Worm (Caenorhabditis elegans) whole organism, early embryonic: ENCODE results near the gene R102.6.

Source experiments
- B0310.2 ChIP-seq: sonication (generic microtip); optimal IDR thresholded peaks from 2 replicates; lab custom pipeline; 2016; ENCODE audit warnings: mild to moderate bottlenecking, missing genetic modification characterization, missing compliant biosample characterization
- F13C5.2 ChIP-seq: sonication (generic microtip); optimal IDR thresholded peaks from 2 replicates; lab custom pipeline; 2017; ENCODE audit warnings: mild to moderate bottlenecking, missing genetic modification characterization, inconsistent platforms, missing compliant biosample characterization
- aly-1 ChIP-seq: sonication (generic microtip); optimal IDR thresholded peaks from 2 replicates; lab custom pipeline; 2016; ENCODE audit warnings: missing genetic modification characterization, missing compliant biosample characterization
- ama-1 ChIP-seq: fragments of 150-350 bp; optimal IDR thresholded peaks from 2 replicates; lab custom pipeline; 2014
- ceh-13 ChIP-seq: fragments of 200-800 bp; sonication (Bioruptor generic); optimal IDR thresholded peaks from 2 replicates; lab custom pipeline; 2018; ENCODE audit warnings: mild to moderate bottlenecking, missing genetic modification characterization, missing compliant biosample characterization
- ceh-36 ChIP-seq: sonication (generic microtip); optimal IDR thresholded peaks from 2 replicates; lab custom pipeline; 2016; ENCODE audit warnings: missing genetic modification characterization, inconsistent platforms, missing compliant biosample characterization
- ets-7 ChIP-seq: sonication (generic microtip); optimal IDR thresholded peaks from 2 replicates; lab custom pipeline; 2016; ENCODE audit warnings: missing genotype, missing genetic modification characterization, missing compliant biosample characterization
- flt-1 ChIP-seq: fragments of 200-800 bp; sonication (Bioruptor generic); IDR thresholded peaks from 2 replicates; pipeline ENCODE4 v1.3.6; 2022; ENCODE audit warnings: missing genetic modification characterization, missing compliant biosample characterization
- hmbx-1 ChIP-seq: sonication (generic microtip); optimal IDR thresholded peaks from 2 replicates; lab custom pipeline; 2016; ENCODE audit warnings: mild to moderate bottlenecking, missing genetic modification characterization, missing compliant biosample characterization
- hmg-4 ChIP-seq: fragments of 200-800 bp; sonication (Bioruptor generic); optimal IDR thresholded peaks from 2 replicates; lab custom pipeline; 2018; ENCODE audit warnings: mild to moderate bottlenecking, missing genetic modification characterization, missing compliant biosample characterization
- hnd-1 ChIP-seq: sonication (generic microtip); optimal IDR thresholded peaks from 2 replicates; lab custom pipeline; 2016; ENCODE audit warnings: missing genetic modification characterization, missing compliant biosample characterization
- pes-1 ChIP-seq: fragments of 200-800 bp; sonication (Bioruptor generic); IDR thresholded peaks from 2 replicates; pipeline ENCODE4 v1.3.6; 2022; ENCODE audit warnings: missing genetic modification reagents, missing genetic modification characterization, missing compliant biosample characterization
- scrt-1 ChIP-seq: fragments of 200-800 bp; sonication (Bioruptor generic); IDR thresholded peaks from 2 replicates; pipeline ENCODE4 v1.3.6; 2022; ENCODE audit warnings: missing genetic modification characterization, missing compliant biosample characterization
- sea-1 ChIP-seq: fragments of 200-800 bp; sonication (Bioruptor generic); conservative IDR thresholded peaks from 2 replicates; pipeline ENCODE4 v1.3.6; 2022; ENCODE audit warnings: missing genetic modification characterization, missing compliant biosample characterization
- tbx-11 ChIP-seq: fragments of 200-800 bp; sonication (Bioruptor generic); IDR thresholded peaks from 2 replicates; pipeline ENCODE4 v1.3.6; 2022; ENCODE audit warnings: missing genetic modification characterization, missing compliant biosample characterization
- tbx-37 ChIP-seq: fragments of 200-800 bp; sonication (Bioruptor generic); conservative IDR thresholded peaks from 2 replicates; pipeline ENCODE4 v1.3.6; 2022; ENCODE audit warnings: missing genetic modification reagents, missing genetic modification characterization, missing compliant biosample characterization
- tra-4 ChIP-seq: sonication (generic microtip); optimal IDR thresholded peaks from 2 replicates; lab custom pipeline; 2017; ENCODE audit warnings: missing genetic modification characterization, missing compliant biosample characterization

Gene R102.6

ce11 chrIV:10734527-10735436 is 28.8 kb upstream of the R102.6 start, which contains the start of the genes orc-5 and cyb-1:
TSS of gene orc-5 (minus strand) at chrIV:10734588.
TSS of gene cyb-1 (plus strand) at chrIV:10735216.
- TF ChIP-seq tra-4 (tag; lab: Kevin White, UChicago) (no peak), ceh-13 (GFP tag; lab: Kevin White, UChicago) (no peak), pes-1 (no peak), tbx-11 (GFP tag; lab: Robert Waterston, UW) (no peak), hmbx-1 (no peak), aly-1 (tag; lab: Kevin White, UChicago) (no peak), hnd-1 (tag; lab: Kevin White, UChicago) (no peak), ets-7 (tag; lab: Kevin White, UChicago) (no peak), flt-1 (GFP tag; lab: Robert Waterston, UW) (no peak), tbx-37 (GFP tag; lab: Robert Waterston, UW) (no peak), ceh-36 (no peak), F13C5.2 (no peak), scrt-1 (GFP tag; lab: Robert Waterston, UW) (no peak)

- TF ChIP-seq ceh-36 (no peak), ama-1 (lab: Kevin White, UChicago) (no peak), ceh-13 (GFP tag; lab: Kevin White, UChicago) (no peak), ets-7 (tag; lab: Kevin White, UChicago) (no peak), tbx-11 (GFP tag; lab: Robert Waterston, UW) (no peak), flt-1 (GFP tag; lab: Robert Waterston, UW) (no peak)
These were observed 21.7 kb upstream of the R102.6 start, which contains the start of gene ZC168.2 for ce11 chrIV:10727734-10728133. TSS of gene ZC168.2 (plus strand) at chrIV:10728034.

ce11 chrIV:10718865-10719264 is 12.9 kb upstream of the R102.6 start:
- no peak for TF ChIP-seq ets-7 (tag; lab: Kevin White, UChicago)
- no peak for TF ChIP-seq tra-4 (tag; lab: Kevin White, UChicago)
- no peak for TF ChIP-seq F13C5.2
- TF ChIP-seq pes-1, result no peak
- no peak for TF ChIP-seq ceh-13 (GFP tag; lab: Kevin White, UChicago)
- no peak for TF ChIP-seq ama-1 (lab: Kevin White, UChicago)
- TF ChIP-seq hnd-1 (tag; lab: Kevin White, UChicago), result no peak
- TF ChIP-seq tbx-37 (GFP tag; lab: Robert Waterston, UW), result no peak
- no peak for TF ChIP-seq hmbx-1
- TF ChIP-seq B0310.2 (tag; lab: Kevin White, UChicago), result no peak
- no peak for TF ChIP-seq hmg-4
- no peak for TF ChIP-seq ceh-36
- TF ChIP-seq scrt-1 (GFP tag; lab: Robert Waterston, UW), result no peak
- TF ChIP-seq tbx-11 (GFP tag; lab: Robert Waterston, UW), result no peak

- TF ChIP-seq ceh-13 (GFP tag; lab: Kevin White, UChicago) (no peak), ceh-36 (no peak), tbx-37 (GFP tag; lab: Robert Waterston, UW) (no peak), sea-1 (GFP tag; lab: Robert Waterston, UW) (no peak), F13C5.2 (no peak), hnd-1 (tag; lab: Kevin White, UChicago) (no peak), scrt-1 (GFP tag; lab: Robert Waterston, UW) (no peak), aly-1 (tag; lab: Kevin White, UChicago) (no peak), pes-1 (no peak), hmbx-1 (no peak), tbx-11 (GFP tag; lab: Robert Waterston, UW) (no peak), B0310.2 (tag; lab: Kevin White, UChicago) (no peak), ama-1 (lab: Kevin White, UChicago) (no peak)
These were observed 12.1 kb upstream of the R102.6 start for ce11 chrIV:10718075-10718474.

- no peak for TF ChIP-seq F13C5.2
- no peak for TF ChIP-seq tbx-11 (GFP tag; lab: Robert Waterston, UW)
These were observed 10.4 kb upstream of the R102.6 start, which contains the start of gene ncx-3 for ce11 chrIV:10716348-10716747. TSS of gene ncx-3 (plus strand) at chrIV:10716648.

ce11 chrIV:10714594-10714993 is 8.6 kb upstream of the R102.6 start:
- TF ChIP-seq hmbx-1 (no peak), sea-1 (GFP tag; lab: Robert Waterston, UW) (no peak), aly-1 (tag; lab: Kevin White, UChicago) (no peak), tbx-37 (GFP tag; lab: Robert Waterston, UW) (no peak), tbx-11 (GFP tag; lab: Robert Waterston, UW) (no peak)

- TF ChIP-seq sea-1 (GFP tag; lab: Robert Waterston, UW) (no peak), B0310.2 (tag; lab: Kevin White, UChicago) (no peak), aly-1 (tag; lab: Kevin White, UChicago) (no peak), scrt-1 (GFP tag; lab: Robert Waterston, UW) (no peak), hmg-4 (no peak), hmbx-1 (no peak), ceh-36 (no peak), tra-4 (tag; lab: Kevin White, UChicago) (no peak), ceh-13 (GFP tag; lab: Kevin White, UChicago) (no peak), tbx-37 (GFP tag; lab: Robert Waterston, UW) (no peak), flt-1 (GFP tag; lab: Robert Waterston, UW) (no peak), tbx-11 (GFP tag; lab: Robert Waterston, UW) (no peak), hnd-1 (tag; lab: Kevin White, UChicago) (no peak)
These were observed 5.7 kb upstream of the R102.6 start, which contains the start of gene glb-21 for ce11 chrIV:10711729-10712128. TSS of gene glb-21 (minus strand) at chrIV:10711794.
